Fruit fly (Drosophila melanogaster) whole organism, adult: ENCODE data around the gene Pgls.

ENCODE experiments used
- CG11617 ChIP-seq: fragments of 200-800 bp; sonication (Bioruptor generic); optimal IDR thresholded peaks from 2 replicates; lab custom pipeline; 2017; ENCODE audit warnings: mild to moderate bottlenecking, missing biosample characterization, missing genetic modification reagents, missing genetic modification characterization
- CG12768 ChIP-seq: fragments of 200-800 bp; sonication (Bioruptor generic); optimal IDR thresholded peaks from 2 replicates; lab custom pipeline; 2017; ENCODE audit warnings: missing biosample characterization, missing genetic modification characterization, mild to moderate bottlenecking, moderate library complexity, missing genetic modification reagents
- CG14711 ChIP-seq: fragments of 200-800 bp; sonication (Bioruptor generic); optimal IDR thresholded peaks from 2 replicates; lab custom pipeline; 2018; ENCODE audit warnings: missing biosample characterization, mild to moderate bottlenecking, missing genetic modification characterization, moderate library complexity
- CG1620 ChIP-seq: fragments of 200-800 bp; sonication (Bioruptor generic); optimal IDR thresholded peaks from 2 replicates; lab custom pipeline; 2016; ENCODE audit warnings: missing biosample characterization, missing genetic modification characterization
- CG33017 ChIP-seq: fragments of 200-800 bp; sonication (Bioruptor generic); optimal IDR thresholded peaks from 2 replicates; lab custom pipeline; 2018; ENCODE audit warnings: missing biosample characterization, mild to moderate bottlenecking, missing genetic modification characterization, moderate library complexity
- CG5204 ChIP-seq: fragments of 200-800 bp; sonication (Bioruptor generic); optimal IDR thresholded peaks from 2 replicates; lab custom pipeline; 2016; ENCODE audit warnings: missing biosample characterization, missing genetic modification characterization
- CG7045 ChIP-seq: fragments of 200-800 bp; sonication (Bioruptor generic); optimal IDR thresholded peaks from 2 replicates; lab custom pipeline; 2017; ENCODE audit warnings: missing biosample characterization, mild to moderate bottlenecking, missing genetic modification characterization
- CG7101 ChIP-seq: fragments of 200-800 bp; sonication (Bioruptor generic); optimal IDR thresholded peaks from 2 replicates; lab custom pipeline; 2018; ENCODE audit warnings: missing biosample characterization, mild to moderate bottlenecking, missing genetic modification characterization, moderate library complexity
- Clk ChIP-seq: fragments of 200-800 bp; sonication (Bioruptor generic); optimal IDR thresholded peaks from 2 replicates; lab custom pipeline; 2017; ENCODE audit warnings: missing biosample characterization, missing genetic modification characterization
- Crg-1 ChIP-seq: fragments of 200-800 bp; sonication (Bioruptor generic); optimal IDR thresholded peaks from 2 replicates; lab custom pipeline; 2016; ENCODE audit warnings: missing biosample characterization, missing genetic modification characterization
- Hr96 ChIP-seq: fragments of 200-800 bp; sonication (Bioruptor generic); optimal IDR thresholded peaks from 2 replicates; lab custom pipeline; 2016; ENCODE audit warnings: missing biosample characterization, missing genetic modification characterization
- Mnt ChIP-seq: fragments of 200-800 bp; sonication (Bioruptor generic); optimal IDR thresholded peaks from 2 replicates; lab custom pipeline; 2016; ENCODE audit warnings: missing biosample characterization, mild to moderate bottlenecking, missing genetic modification characterization
- bab1 ChIP-seq: fragments of 200-800 bp; sonication (Bioruptor generic); optimal IDR thresholded peaks from 3 replicates; lab custom pipeline; 2019; ENCODE audit warnings: missing biosample characterization, mild to moderate bottlenecking, missing genetic modification characterization, moderate library complexity
- cic ChIP-seq: fragments of 200-800 bp; sonication (Bioruptor generic); optimal IDR thresholded peaks from 2 replicates; lab custom pipeline; 2017; ENCODE audit warnings: missing biosample characterization, mild to moderate bottlenecking, missing genetic modification characterization, moderate library complexity
- cnc ChIP-seq, 2 experiments: fragments of >200 bp; optimal IDR thresholded peaks; 2 replicates each; lab custom pipeline; 2017
- kay ChIP-seq: fragments of 200-800 bp; sonication (Bioruptor generic); peaks from one replicate; lab custom pipeline; 2016; ENCODE audit warnings: missing biosample characterization, missing genetic modification characterization, borderline replicate concordance
- ovo ChIP-seq: fragments of 200-800 bp; sonication (Bioruptor generic); optimal IDR thresholded peaks from 2 replicates; lab custom pipeline; 2016; ENCODE audit warnings: missing biosample characterization, missing genetic modification characterization
- pad ChIP-seq: fragments of 200-800 bp; sonication (Bioruptor generic); optimal IDR thresholded peaks from 3 replicates; lab custom pipeline; 2017; ENCODE audit warnings: missing biosample characterization, missing genetic modification characterization, mild to moderate bottlenecking, moderate library complexity, missing genetic modification reagents
- tj ChIP-seq: fragments of 200-800 bp; sonication (Bioruptor generic); optimal IDR thresholded peaks from 3 replicates; lab custom pipeline; 2017; ENCODE audit warnings: missing biosample characterization, mild to moderate bottlenecking, missing genetic modification characterization, moderate library complexity
- toe ChIP-seq: fragments of 200-800 bp; sonication (Bioruptor generic); optimal IDR thresholded peaks from 2 replicates; lab custom pipeline; 2016; ENCODE audit warnings: missing biosample characterization, missing genetic modification characterization

Gene Pgls

DNA sequence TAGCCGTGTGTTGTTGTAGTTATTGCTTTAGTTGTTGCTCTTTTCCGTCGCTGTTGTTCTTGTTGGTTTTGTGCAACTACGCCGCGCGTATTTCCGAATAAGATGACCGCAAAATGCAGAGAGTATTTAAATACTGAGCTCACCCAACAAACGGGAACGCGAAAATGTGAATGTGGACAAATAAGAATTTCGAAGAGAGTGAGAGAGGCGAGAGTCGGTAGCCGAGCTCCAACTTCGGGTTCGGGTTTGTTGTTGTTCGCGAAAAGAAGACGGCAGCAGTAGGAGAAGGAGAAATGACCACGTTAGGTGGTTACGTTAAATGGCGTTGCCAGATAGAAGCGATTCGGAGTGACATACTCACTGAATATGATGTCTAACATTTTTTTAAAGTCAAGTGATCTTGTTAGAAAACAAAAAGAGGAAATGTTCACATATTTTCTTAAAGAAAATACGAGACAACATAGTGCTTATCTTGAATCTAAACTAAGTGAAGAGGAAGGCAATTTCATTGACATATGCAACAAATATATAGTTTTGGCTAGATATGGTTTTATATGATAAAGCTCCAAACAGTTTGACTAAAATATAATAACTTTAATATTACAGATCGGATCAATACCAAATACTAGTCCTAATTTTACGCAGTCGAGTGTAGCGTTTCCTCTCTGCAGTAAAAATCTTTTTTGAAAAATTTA is 40.4 kb upstream of the Pgls start:
- TF ChIP-seq bab1 (peak; percentile 26), pad (peak; percentile 100), CG14711 (tag; lab: Kevin White, UChicago) (no peak), Hr96 (GFP tag; lab: Kevin White, UChicago) (no peak), CG11617 (GFP tag; lab: Kevin White, UChicago) (no peak), Mnt (GFP tag; lab: Kevin White, UChicago) (peak; percentile 46), ovo (GFP tag; lab: Kevin White, UChicago) (peak; percentile 47), cnc (optimal IDR thresholded peaks at IDR 0.05; lab: Kevin White, UChicago) (no peak), CG7045 (no peak), kay (GFP tag; lab: Kevin White, UChicago) (peak; percentile 85), cic (GFP tag; lab: Kevin White, UChicago) (peak; percentile 49), Clk (no peak), CG1620 (GFP tag; lab: Kevin White, UChicago) (no peak), CG33017 (tag; lab: Kevin White, UChicago) (no peak), CG12768 (GFP tag; lab: Kevin White, UChicago) (no peak), CG5204 (GFP tag; lab: Kevin White, UChicago) (no peak), Crg-1 (GFP tag; lab: Kevin White, UChicago) (no peak), toe (GFP tag; lab: Kevin White, UChicago) (no peak), tj (GFP tag; lab: Kevin White, UChicago) (peak; percentile 63), CG7101 (peak; percentile 11)

DNA sequence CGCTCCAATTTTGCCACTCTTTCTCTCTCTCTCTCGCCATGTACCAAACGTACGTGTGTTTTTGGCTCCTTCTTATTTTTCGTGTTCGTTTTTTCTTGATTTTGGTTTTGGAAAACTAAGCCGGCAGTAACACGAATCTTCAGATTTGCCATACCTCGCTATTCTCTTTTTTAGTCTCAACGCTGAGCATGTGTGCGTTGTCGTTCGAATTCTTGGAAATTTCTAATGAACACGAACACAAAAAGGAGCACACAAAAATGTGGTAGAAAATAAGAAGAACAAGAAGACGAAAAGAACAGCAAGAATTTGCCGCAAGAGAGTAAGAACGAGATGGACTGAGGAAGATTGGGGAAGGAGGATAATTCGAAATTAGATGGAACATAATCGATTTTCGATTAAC is 38.6 kb upstream of the Pgls start:
- TF ChIP-seq tj (GFP tag; lab: Kevin White, UChicago) = no peak
- TF ChIP-seq CG12768 (GFP tag; lab: Kevin White, UChicago) = no peak
- TF ChIP-seq CG7045 = no peak

DNA sequence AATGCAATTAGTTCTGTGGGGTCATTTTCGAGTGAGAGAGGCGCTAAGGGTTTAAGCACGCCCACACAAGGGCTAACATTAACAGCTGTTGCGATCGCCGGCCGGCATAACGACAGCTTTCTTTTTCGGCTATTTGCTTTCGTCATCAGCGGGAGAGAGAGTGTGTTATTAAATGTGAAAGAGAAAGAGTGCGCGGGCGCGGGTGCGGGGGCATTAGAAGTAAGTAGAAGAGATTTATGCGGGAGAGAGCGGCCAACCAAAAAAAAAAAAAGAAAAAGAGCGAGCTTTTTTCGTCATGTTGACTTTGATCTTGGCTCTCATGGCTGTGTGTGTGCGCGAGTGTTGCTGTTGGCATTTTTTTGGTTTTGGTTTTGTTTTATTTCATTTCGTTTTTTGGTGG is 33.1 kb upstream of the Pgls start:
- TF ChIP-seq ovo (GFP tag; lab: Kevin White, UChicago) (no peak), CG11617 (GFP tag; lab: Kevin White, UChicago) (no peak), CG14711 (tag; lab: Kevin White, UChicago) (no peak), CG7045 (no peak), Clk (no peak), cnc (optimal IDR thresholded peaks at IDR 0.05; lab: Kevin White, UChicago) (no peak), bab1 (no peak), cic (GFP tag; lab: Kevin White, UChicago) (no peak)

DNA sequence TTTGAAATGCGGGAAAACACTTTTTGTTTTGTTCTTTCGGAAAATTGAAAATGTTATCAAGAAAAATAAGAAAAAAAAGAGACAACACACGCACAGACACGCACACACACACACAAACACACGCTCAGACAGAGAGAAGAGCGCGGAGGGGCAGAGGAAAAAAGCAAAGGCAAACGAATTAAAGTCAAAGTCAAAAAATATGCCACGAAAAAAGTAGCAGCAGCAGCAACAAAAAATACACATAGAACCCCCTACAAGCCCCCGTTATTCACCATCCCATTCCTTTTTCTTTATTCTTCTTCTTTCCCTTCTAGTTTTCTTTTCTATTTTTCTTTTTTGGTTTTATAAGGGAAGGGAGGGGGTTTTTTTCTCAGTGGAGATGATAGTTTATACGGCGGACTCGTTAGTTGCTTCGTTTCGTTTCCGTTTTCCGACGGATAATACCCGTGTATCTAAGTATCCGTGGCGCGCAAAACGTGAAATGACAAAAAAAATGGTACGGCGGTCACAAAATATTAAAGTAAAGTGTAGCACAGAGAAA is 32.3 kb upstream of the Pgls start:
- no peak for TF ChIP-seq CG7101
- no peak for TF ChIP-seq toe (GFP tag; lab: Kevin White, UChicago)
- no peak for TF ChIP-seq CG12768 (GFP tag; lab: Kevin White, UChicago)
- no peak for TF ChIP-seq bab1
- TF ChIP-seq CG11617 (GFP tag; lab: Kevin White, UChicago) = no peak
- no peak for TF ChIP-seq ovo (GFP tag; lab: Kevin White, UChicago)
- TF ChIP-seq Hr96 (GFP tag; lab: Kevin White, UChicago) = no peak
- no peak for TF ChIP-seq CG1620 (GFP tag; lab: Kevin White, UChicago)
- no peak for TF ChIP-seq CG33017 (tag; lab: Kevin White, UChicago)
- TF ChIP-seq CG5204 (GFP tag; lab: Kevin White, UChicago) = no peak
- no peak for TF ChIP-seq tj (GFP tag; lab: Kevin White, UChicago)

DNA sequence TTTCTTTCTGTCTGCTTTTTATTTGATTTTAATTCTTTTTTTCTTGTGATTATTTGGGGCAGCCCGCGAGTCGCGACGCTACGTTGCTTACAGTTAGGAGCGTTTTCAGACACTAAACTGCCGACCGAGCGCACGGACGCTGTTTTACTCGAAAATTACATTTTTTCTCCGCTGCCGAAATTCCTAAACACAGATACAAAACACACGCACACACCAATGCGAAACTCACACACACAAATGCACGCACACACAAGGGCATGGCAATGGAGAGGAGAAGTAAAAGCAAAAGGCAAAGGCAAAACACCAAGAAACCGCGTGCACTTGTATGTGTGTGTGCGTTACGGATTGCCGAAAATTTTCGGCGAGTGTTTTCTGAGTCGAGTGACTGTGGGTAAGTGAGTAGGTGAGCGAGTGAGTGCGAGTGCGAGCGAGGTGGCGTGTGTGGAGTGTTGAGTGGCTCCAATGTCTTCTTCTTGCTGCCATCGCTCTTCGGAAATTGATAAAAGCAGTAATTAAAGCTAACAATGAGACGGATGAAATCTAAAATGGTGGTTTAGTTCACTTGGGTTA is 31.6 kb upstream of the Pgls start:
- peak; percentile 57 for TF ChIP-seq tj (GFP tag; lab: Kevin White, UChicago)
- no peak for TF ChIP-seq CG14711 (tag; lab: Kevin White, UChicago)
- TF ChIP-seq pad = peak; percentile 95

DNA sequence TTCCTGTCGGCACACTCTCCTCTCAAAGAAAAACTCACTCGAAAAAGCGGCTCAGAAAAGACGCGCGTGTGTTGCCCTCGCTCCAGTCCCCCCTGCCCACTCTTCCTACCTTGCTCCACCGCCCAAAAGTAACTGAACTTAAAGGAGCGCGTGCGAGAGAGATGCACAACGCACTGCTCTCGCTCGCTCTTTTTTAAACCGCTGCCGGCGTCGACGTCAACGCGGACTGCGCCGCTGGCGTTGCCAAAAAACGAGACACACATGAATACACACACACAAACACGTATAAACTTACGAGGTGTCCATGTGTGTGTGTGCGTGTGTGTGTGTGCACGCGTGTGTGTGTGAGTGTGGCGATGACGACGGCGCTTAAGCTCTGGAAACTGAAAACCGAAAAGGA is 30.4 kb upstream of the Pgls start:
- TF ChIP-seq cnc (optimal IDR thresholded peaks at IDR 0.05; lab: Kevin White, UChicago) = no peak
- no peak for TF ChIP-seq bab1
- TF ChIP-seq Hr96 (GFP tag; lab: Kevin White, UChicago) = no peak
- TF ChIP-seq CG7101 = no peak
- TF ChIP-seq Clk = no peak
- no peak for TF ChIP-seq Crg-1 (GFP tag; lab: Kevin White, UChicago)
- no peak for TF ChIP-seq toe (GFP tag; lab: Kevin White, UChicago)
- TF ChIP-seq CG5204 (GFP tag; lab: Kevin White, UChicago) = no peak
- no peak for TF ChIP-seq cic (GFP tag; lab: Kevin White, UChicago)
- no peak for TF ChIP-seq pad
- TF ChIP-seq CG12768 (GFP tag; lab: Kevin White, UChicago) = no peak
- TF ChIP-seq CG11617 (GFP tag; lab: Kevin White, UChicago) = no peak
- TF ChIP-seq Mnt (GFP tag; lab: Kevin White, UChicago) = no peak
- TF ChIP-seq CG7045 = no peak
- TF ChIP-seq tj (GFP tag; lab: Kevin White, UChicago) = no peak
- no peak for TF ChIP-seq CG1620 (GFP tag; lab: Kevin White, UChicago)
- TF ChIP-seq kay (GFP tag; lab: Kevin White, UChicago) = no peak
